Fruit fly (Drosophila melanogaster): ENCODE data around the gene CG10195.

dm6 chr2L:19469090-19469489, 15.4 kb downstream of the CG10195 start:
- TF ChIP-seq CG8478 (optimal IDR thresholded peaks at IDR 0.05) (no peak), CTCF (optimal IDR thresholded peaks at IDR 0.05) (no peak)

Measured in S2 (cell line).